Fruit fly (Drosophila melanogaster): ENCODE data around the gene CG34012.

CG34012 gene

DNA sequence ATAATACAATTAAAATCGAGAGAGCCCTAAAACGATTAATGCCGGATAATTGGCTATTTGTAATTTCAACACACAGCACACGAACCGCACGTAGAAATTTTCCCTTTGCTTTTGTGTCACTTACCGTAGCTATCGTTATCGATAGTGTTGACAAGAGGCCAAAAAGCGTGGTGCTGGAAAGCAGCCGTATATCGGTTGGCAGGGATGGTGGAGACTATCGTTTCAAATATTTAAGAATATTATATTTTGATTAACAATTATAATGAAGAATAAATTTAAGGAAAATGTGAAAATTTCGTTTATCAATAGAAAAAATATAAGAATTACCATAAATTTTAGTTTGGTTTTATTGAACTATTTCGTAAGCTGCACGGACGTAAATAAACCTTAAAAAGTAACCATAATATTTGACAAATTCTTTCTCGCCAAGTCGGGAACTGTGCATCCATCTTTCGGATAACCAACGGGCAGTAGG, 16.2 kb downstream of the CG34012 start, which contains the start of gene JIL-1 (continued):
- TF ChIP-seq insv (GFP tag; optimal IDR thresholded peaks at IDR 0.05) (no peak), Mes4 (GFP tag; optimal IDR thresholded peaks at IDR 0.05) (no peak), nau (GFP tag; optimal IDR thresholded peaks at IDR 0.05) (no peak), Bgb (GFP tag; IDR thresholded peaks at IDR 0.05; ENCODE audit: partially characterized antibody) (peak; percentile 92), CG12299 (tag; optimal IDR thresholded peaks at IDR 0.05) (no peak), B-H1 (GFP tag; IDR thresholded peaks at IDR 0.05) (no peak), CG15269 (tag; optimal IDR thresholded peaks at IDR 0.05) (peak; percentile 57), ATbp (GFP tag; optimal IDR thresholded peaks at IDR 0.05) (no peak), CG8290 (GFP tag; optimal IDR thresholded peaks at IDR 0.05) (peak; percentile 59), CG8290 (tag; optimal IDR thresholded peaks at IDR 0.05) (peak; percentile 9 to 74), CG33213 (GFP tag; optimal IDR thresholded peaks at IDR 0.05) (peak; percentile 58), CG1603 (tag; optimal IDR thresholded peaks at IDR 0.05) (peak; percentile 35), CG17912 (GFP tag; optimal IDR thresholded peaks at IDR 0.05) (peak; percentile 19), CG10654 (GFP tag; optimal IDR thresholded peaks at IDR 0.05) (peak; percentile 28), CG43689 (GFP tag; IDR thresholded peaks at IDR 0.05) (0 out of 2 replicates have a peak, but pooled peaks have one; percentile 31), sug (tag; optimal IDR thresholded peaks at IDR 0.05) (peak; percentile 67), CG3838 (GFP tag; optimal IDR thresholded peaks at IDR 0.05) (no peak), Fer3 (tag; optimal IDR thresholded peaks at IDR 0.05) (peak; percentile 54), CG31224 (GFP tag; IDR thresholded peaks at IDR 0.05) (peak; percentile 65), tx (GFP tag; optimal IDR thresholded peaks at IDR 0.05) (peak; percentile 6), sima (GFP tag; optimal IDR thresholded peaks at IDR 0.05) (no peak), ash1 (GFP tag; optimal IDR thresholded peaks at IDR 0.05) (no peak), Opbp (GFP tag; IDR thresholded peaks at IDR 0.05; ENCODE audit: partially characterized antibody) (peak; percentile 93), schlank (tag; optimal IDR thresholded peaks at IDR 0.05) (no peak), maf-S (GFP tag; optimal IDR thresholded peaks at IDR 0.05) (no peak), zen (tag; optimal IDR thresholded peaks at IDR 0.05) (peak; percentile 55), CG4360 (GFP tag; IDR thresholded peaks at IDR 0.05) (peak; percentile 44), ewg (GFP tag; optimal IDR thresholded peaks at IDR 0.05) (peak; percentile 6), org-1 (GFP tag; optimal IDR thresholded peaks at IDR 0.05) (peak; percentile 15), peb (GFP tag; IDR thresholded peaks at IDR 0.05) (peak; percentile 33), esg (GFP tag; conservative IDR thresholded peaks at IDR 0.05) (peak; percentile 42; the same call in 1 of the 2 replicates), ap (GFP tag; IDR thresholded peaks at IDR 0.05) (no peak), MBD-R2 (GFP tag; IDR thresholded peaks at IDR 0.05) (peak; percentile 88), CG17186 (GFP tag; optimal IDR thresholded peaks at IDR 0.05) (no peak), Neu2 (GFP tag; optimal IDR thresholded peaks at IDR 0.05; ENCODE audit: borderline replicate concordance) (no peak), Usf (GFP tag; optimal IDR thresholded peaks at IDR 0.05) (no peak), Asciz (GFP tag; optimal IDR thresholded peaks at IDR 0.05) (peak; percentile 33), CG32532 (GFP tag; IDR thresholded peaks at IDR 0.05) (peak; percentile 88), CG3726 (GFP tag; IDR thresholded peaks at IDR 0.05) (no peak; the same call in 2 of the 3 replicates), Ravus (GFP tag; IDR thresholded peaks at IDR 0.05) (no peak), CG3995 (GFP tag; optimal IDR thresholded peaks at IDR 0.05) (peak; percentile 41), NC2α (GFP tag; optimal IDR thresholded peaks at IDR 0.05) (no peak), lov (optimal IDR thresholded peaks at IDR 0.05) (no peak), lov (GFP tag; IDR thresholded peaks at IDR 0.05) (peak; percentile 61; the same call in 1 of the 3 replicates), CG6654 (GFP tag; optimal IDR thresholded peaks at IDR 0.05) (no peak), CG15479 (GFP tag; optimal IDR thresholded peaks at IDR 0.05) (no peak), sd (tag; optimal IDR thresholded peaks at IDR 0.05) (no peak), CG10147 (GFP tag; optimal IDR thresholded peaks at IDR 0.05) (peak; percentile 53), CG4282 (GFP tag; optimal IDR thresholded peaks at IDR 0.05) (peak; percentile 34), Dek (tag; optimal IDR thresholded peaks at IDR 0.05) (peak; percentile 65), CG3847 (GFP tag; IDR thresholded peaks at IDR 0.05) (peak; percentile 96)
